Fruit fly (Drosophila melanogaster) whole organism, embryonic: ENCODE results near the gene Osi18.

Experiments
- ATbp ChIP-seq: fragments of 200-800 bp; sonication (Bioruptor generic); optimal IDR thresholded peaks from 2 replicates; lab custom pipeline; 2017; ENCODE audit warnings: missing biosample characterization, mild to moderate bottlenecking, missing genetic modification characterization, missing genetic modification reagents
- Abd-B ChIP-seq: fragments of 200-800 bp; sonication (Bioruptor generic); optimal IDR thresholded peaks from 2 replicates; lab custom pipeline; 2018; ENCODE audit warnings: missing biosample characterization, mild to moderate bottlenecking, missing genetic modification characterization, moderate library complexity
- Aef1 ChIP-seq: fragments of 200-800 bp; sonication (Bioruptor generic); IDR thresholded peaks from 3 replicates; pipeline ENCODE4 v1.3.6; 2022; ENCODE audit warnings: missing biosample characterization, missing genetic modification characterization
- Atf-2 ChIP-seq: fragments of 200-800 bp; sonication (Bioruptor generic); optimal IDR thresholded peaks from 2 replicates; lab custom pipeline; 2016; ENCODE audit warnings: missing biosample characterization, missing genetic modification characterization
- CG10543 ChIP-seq: fragments of 200-800 bp; sonication (Bioruptor generic); optimal IDR thresholded peaks from 3 replicates; lab custom pipeline; 2017; ENCODE audit warnings: missing biosample characterization, mild to moderate bottlenecking, missing genetic modification characterization, moderate library complexity
- CG10654 ChIP-seq: fragments of 200-800 bp; sonication (Bioruptor generic); optimal IDR thresholded peaks from 2 replicates; lab custom pipeline; 2016; ENCODE audit warnings: missing biosample characterization, missing genetic modification characterization
- CG11085 ChIP-seq: fragments of 200-800 bp; sonication (Bioruptor generic); IDR thresholded peaks from 2 replicates; pipeline ENCODE4 v1.3.6; 2022; ENCODE audit warnings: missing biosample characterization, missing genetic modification characterization
- CG12391 ChIP-seq: fragments of 200-800 bp; sonication (Bioruptor generic); optimal IDR thresholded peaks from 3 replicates; lab custom pipeline; 2018; ENCODE audit warnings: missing biosample characterization, mild to moderate bottlenecking, missing genetic modification characterization, moderate library complexity
- CG12659 ChIP-seq: fragments of 200-800 bp; sonication (Bioruptor generic); optimal IDR thresholded peaks from 3 replicates; lab custom pipeline; 2017; ENCODE audit warnings: mild to moderate bottlenecking, missing biosample characterization, missing genetic modification reagents, missing genetic modification characterization
- CG12942 ChIP-seq: fragments of 200-800 bp; sonication (Bioruptor generic); optimal IDR thresholded peaks from 3 replicates; lab custom pipeline; 2016; ENCODE audit warnings: missing biosample characterization, missing genetic modification characterization
- CG13287 ChIP-seq: fragments of 200-800 bp; sonication (Bioruptor generic); IDR thresholded peaks from 2 replicates; pipeline ENCODE4 v1.3.6; 2022; ENCODE audit warnings: missing biosample characterization, missing genetic modification characterization; ENCODE audit not compliant: partially characterized antibody
- CG13624 ChIP-seq: fragments of 200-800 bp; sonication (Bioruptor generic); optimal IDR thresholded peaks from 2 replicates; lab custom pipeline; 2016; ENCODE audit warnings: missing biosample characterization, missing genetic modification characterization
- CG14441 ChIP-seq: fragments of 200-800 bp; sonication (Bioruptor generic); IDR thresholded peaks from 2 replicates; pipeline ENCODE4 v1.3.6; 2022; ENCODE audit warnings: missing biosample characterization, missing genetic modification characterization
- CG14860 ChIP-seq: fragments of 200-800 bp; sonication (Bioruptor generic); IDR thresholded peaks from 3 replicates; pipeline ENCODE4 v1.3.6; 2022; ENCODE audit warnings: missing biosample characterization, missing genetic modification characterization; ENCODE audit not compliant: partially characterized antibody
- CG14965 ChIP-seq: fragments of 200-800 bp; sonication (Bioruptor generic); optimal IDR thresholded peaks from 2 replicates; lab custom pipeline; 2016; ENCODE audit warnings: missing biosample characterization, missing genetic modification characterization, borderline replicate concordance
- CG17385 ChIP-seq: fragments of 200-800 bp; sonication (Bioruptor generic); optimal IDR thresholded peaks from 3 replicates; lab custom pipeline; 2018; ENCODE audit warnings: missing biosample characterization, mild to moderate bottlenecking, missing genetic modification characterization
- CG17829 ChIP-seq: fragments of 200-800 bp; optimal IDR thresholded peaks from 2 replicates; lab custom pipeline; 2019; ENCODE audit warnings: missing biosample characterization, mild to moderate bottlenecking, missing genetic modification characterization, moderate library complexity
- CG1832 ChIP-seq: fragments of 200-800 bp; sonication (Bioruptor generic); optimal IDR thresholded peaks from 2 replicates; lab custom pipeline; 2017; ENCODE audit warnings: missing biosample characterization, mild to moderate bottlenecking, missing genetic modification characterization, inconsistent platforms
- CG2199 ChIP-seq: fragments of 200-800 bp; sonication (Bioruptor generic); IDR thresholded peaks from 3 replicates; pipeline ENCODE4 v1.3.6; 2022; ENCODE audit warnings: missing biosample characterization, missing genetic modification characterization
- CG32767 ChIP-seq: fragments of 200-800 bp; sonication (Bioruptor generic); IDR thresholded peaks from 2 replicates; pipeline ENCODE4 v1.3.6; 2022; ENCODE audit warnings: missing biosample characterization, missing genetic modification characterization
- CG33557 ChIP-seq: fragments of 200-800 bp; sonication (Bioruptor generic); optimal IDR thresholded peaks from 2 replicates; lab custom pipeline; 2019; ENCODE audit warnings: missing biosample characterization, mild to moderate bottlenecking, missing genetic modification characterization, moderate library complexity
- CG3726 ChIP-seq: fragments of 200-800 bp; sonication (Bioruptor generic); IDR thresholded peaks from 3 replicates; pipeline ENCODE4, ENCODE4 v1.3.6; 2022; ENCODE audit warnings: missing biosample characterization, missing genetic modification characterization
- CG3847 ChIP-seq: fragments of 200-800 bp; sonication (Bioruptor generic); IDR thresholded peaks from 2 replicates; pipeline ENCODE4 v1.3.6; 2022; ENCODE audit warnings: missing biosample characterization, missing genetic modification characterization
- CG4404 ChIP-seq: fragments of 200-800 bp; sonication (Bioruptor generic); IDR thresholded peaks from 2 replicates; pipeline ENCODE4 v1.3.6; 2022; ENCODE audit warnings: missing biosample characterization, missing genetic modification characterization
- CG6254 ChIP-seq: fragments of 200-800 bp; sonication (Bioruptor generic); optimal IDR thresholded peaks from 3 replicates; lab custom pipeline; 2017; ENCODE audit warnings: mild to moderate bottlenecking, missing biosample characterization, missing genetic modification reagents, missing genetic modification characterization
- CG6654 ChIP-seq: fragments of 200-800 bp; sonication (Bioruptor generic); optimal IDR thresholded peaks from 2 replicates; lab custom pipeline; 2017; ENCODE audit warnings: missing biosample characterization, mild to moderate bottlenecking, missing genetic modification characterization
- CG6813 ChIP-seq: fragments of 200-800 bp; sonication (Bioruptor generic); optimal IDR thresholded peaks from 2 replicates; lab custom pipeline; 2017; ENCODE audit warnings: missing biosample characterization, missing genetic modification characterization, mild to moderate bottlenecking, moderate library complexity, missing genetic modification reagents
- CG7372 ChIP-seq: fragments of 200-800 bp; sonication (Bioruptor generic); IDR thresholded peaks from 2 replicates; pipeline ENCODE4 v1.3.6; 2022; ENCODE audit warnings: missing biosample characterization, missing genetic modification characterization
- CG9876 ChIP-seq: fragments of 200-800 bp; sonication (Bioruptor generic); optimal IDR thresholded peaks from 2 replicates; lab custom pipeline; 2016; ENCODE audit warnings: missing biosample characterization, missing genetic modification characterization
- CTCF ChIP-seq: fragments of 200-800 bp; sonication (Bioruptor generic); optimal IDR thresholded peaks from 2 replicates; lab custom pipeline; 2017; ENCODE audit warnings: missing biosample characterization, mild to moderate bottlenecking, missing genetic modification characterization, moderate library complexity
- Chrac-16 ChIP-seq: fragments of 200-800 bp; sonication (Bioruptor generic); optimal IDR thresholded peaks from 3 replicates; lab custom pipeline; 2016; ENCODE audit warnings: missing biosample characterization, missing genetic modification characterization
- CkIIα-i1 ChIP-seq: fragments of 200-800 bp; sonication (Bioruptor generic); IDR thresholded peaks from 2 replicates; pipeline ENCODE4 v1.3.6; 2022; ENCODE audit warnings: missing biosample characterization, missing genetic modification characterization
- D ChIP-seq, 2 experiments: fragments of 200-800 bp in 1 of 2; fragments of >200 bp in 1 of 2; sonication (Bioruptor generic) in 1 of 2; optimal IDR thresholded peaks; 2 replicates in 1 of 2; 3 replicates in 1 of 2; lab custom pipeline; 2017; ENCODE audit warnings: mild to moderate bottlenecking in 1 of 2, missing biosample characterization in 1 of 2, missing genetic modification characterization in 1 of 2, missing genetic modification reagents in 1 of 2
- Gsc ChIP-seq: fragments of 200-800 bp; sonication (Bioruptor generic); IDR thresholded peaks from 2 replicates; pipeline ENCODE4 v1.3.6; 2022; ENCODE audit warnings: missing biosample characterization, missing genetic modification characterization
- HLH4C ChIP-seq: fragments of 200-800 bp; sonication (Bioruptor generic); IDR thresholded peaks from 3 replicates; pipeline ENCODE4 v1.3.6; 2022; ENCODE audit warnings: missing biosample characterization, missing genetic modification characterization; ENCODE audit not compliant: partially characterized antibody
- Kr ChIP-seq: fragments of 200-800 bp; sonication (Bioruptor generic); optimal IDR thresholded peaks from 2 replicates; lab custom pipeline; 2017; ENCODE audit warnings: missing biosample characterization, mild to moderate bottlenecking, missing genetic modification characterization
- Ravus ChIP-seq: fragments of 200-800 bp; sonication (Bioruptor generic); IDR thresholded peaks from 2 replicates; pipeline ENCODE4 v1.3.6; 2022; ENCODE audit warnings: missing biosample characterization, missing genetic modification characterization
- Trl ChIP-seq, 3 experiments: fragments of >200 bp in 2 of 3; fragments of 200-800 bp in 1 of 3; sonication (Bioruptor generic) in 1 of 3; optimal IDR thresholded peaks; 2 replicates in 1 of 3; 3 replicates in 2 of 3; lab custom pipeline; 2016 to 2017; ENCODE audit warnings: missing biosample characterization in 1 of 3, missing genetic modification characterization in 1 of 3
- ara ChIP-seq: fragments of 200-800 bp; sonication (Bioruptor generic); IDR thresholded peaks from 2 replicates; pipeline ENCODE4 v1.3.6; 2022; ENCODE audit warnings: missing biosample characterization, missing genetic modification characterization
- bab2 ChIP-seq: fragments of 200-800 bp; sonication (Bioruptor generic); optimal IDR thresholded peaks from 2 replicates; lab custom pipeline; 2016; ENCODE audit warnings: missing biosample characterization, missing genetic modification characterization
- fd102C ChIP-seq: fragments of 200-800 bp; sonication (Bioruptor generic); optimal IDR thresholded peaks from 2 replicates; lab custom pipeline; 2018; ENCODE audit warnings: missing biosample characterization, mild to moderate bottlenecking, missing genetic modification characterization, moderate library complexity
- ken ChIP-seq: fragments of 200-800 bp; sonication (Bioruptor generic); IDR thresholded peaks from 3 replicates; pipeline ENCODE4 v1.3.6; 2022; ENCODE audit warnings: missing biosample characterization, missing genetic modification characterization
- lbe ChIP-seq: fragments of 200-800 bp; sonication (Bioruptor generic); optimal IDR thresholded peaks from 2 replicates; lab custom pipeline; 2016; ENCODE audit warnings: missing biosample characterization, mild to moderate bottlenecking, missing genetic modification characterization
- pnt ChIP-seq: fragments of 200-800 bp; sonication (Bioruptor generic); optimal IDR thresholded peaks from 3 replicates; lab custom pipeline; 2016; ENCODE audit warnings: missing biosample characterization, missing genetic modification characterization
- pros ChIP-seq: fragments of 200-800 bp; sonication (Bioruptor generic); optimal IDR thresholded peaks from 3 replicates; lab custom pipeline; 2019; ENCODE audit warnings: missing biosample characterization, mild to moderate bottlenecking, missing genetic modification characterization, moderate library complexity
- sens-2 ChIP-seq: fragments of 200-800 bp; sonication (Bioruptor generic); IDR thresholded peaks from 2 replicates; pipeline ENCODE4 v1.3.6; 2022; ENCODE audit warnings: missing biosample characterization, missing genetic modification characterization
- slou ChIP-seq: fragments of 200-800 bp; sonication (Bioruptor generic); optimal IDR thresholded peaks from 3 replicates; lab custom pipeline; 2016; ENCODE audit warnings: missing biosample characterization, missing genetic modification characterization
- sna ChIP-seq: fragments of 200-800 bp; sonication (Bioruptor generic); IDR thresholded peaks from 2 replicates; pipeline ENCODE4 v1.3.6; 2022; ENCODE audit warnings: missing biosample characterization, missing genetic modification characterization; ENCODE audit not compliant: partially characterized antibody
- ssp ChIP-seq: fragments of 200-800 bp; sonication (Bioruptor generic); IDR thresholded peaks from 2 replicates; pipeline ENCODE4 v1.3.6; 2022; ENCODE audit warnings: missing biosample characterization, missing genetic modification characterization
- wor ChIP-seq: fragments of 200-800 bp; sonication (Bioruptor generic); IDR thresholded peaks from 2 replicates; pipeline ENCODE4 v1.3.6; 2022; ENCODE audit warnings: missing biosample characterization, missing genetic modification characterization

Osi18 gene

dm6 chr3R:6352893-6353623, 23.0 kb downstream of the Osi18 start (continued):
- no peak for TF ChIP-seq CG7372 (GFP tag; lab: Robert Waterston, UW)
- no peak for TF ChIP-seq CG3726 (GFP tag; lab: Robert Waterston, UW)
- TF ChIP-seq CG17385 (GFP tag; lab: Kevin White, UChicago), result peak; percentile 7
- TF ChIP-seq CG11085 (GFP tag; lab: Robert Waterston, UW), result no peak
- TF ChIP-seq sens-2 (GFP tag; lab: Robert Waterston, UW), result no peak
- TF ChIP-seq Gsc (GFP tag; lab: Robert Waterston, UW), result no peak
- TF ChIP-seq CG12391 (tag; lab: Kevin White, UChicago), result peak; percentile 50
- TF ChIP-seq CG3847 (GFP tag; lab: Robert Waterston, UW), result no peak
- no peak for TF ChIP-seq CG6813 (GFP tag; lab: Kevin White, UChicago)
- no peak for TF ChIP-seq CG10654 (GFP tag; lab: Kevin White, UChicago)
- TF ChIP-seq Aef1 (GFP tag; lab: Robert Waterston, UW), result no peak
- TF ChIP-seq CG10543 (GFP tag; lab: Kevin White, UChicago), result no peak
- TF ChIP-seq bab2, result no peak
- TF ChIP-seq Trl (optimal IDR thresholded peaks at IDR 0.05; lab: Kevin White, UChicago), result peak in 1 of 2 experiments; percentile 37
- no peak for TF ChIP-seq Trl (GFP tag; optimal IDR thresholded peaks at IDR 0.05; lab: Kevin White, UChicago)
- no peak for TF ChIP-seq sna (GFP tag; lab: Robert Waterston, UW)
- TF ChIP-seq Kr (GFP tag; lab: Kevin White, UChicago), result no peak
- TF ChIP-seq CG14860 (GFP tag; lab: Robert Waterston, UW), result no peak
- TF ChIP-seq CG9876 (GFP tag; lab: Kevin White, UChicago), result no peak
- TF ChIP-seq CG13624 (GFP tag; lab: Kevin White, UChicago), result no peak
- no peak for TF ChIP-seq HLH4C (GFP tag; lab: Robert Waterston, UW)
- no peak for TF ChIP-seq Ravus (GFP tag; lab: Robert Waterston, UW)
- no peak for TF ChIP-seq CG2199 (GFP tag; lab: Robert Waterston, UW)
- peak; percentile 45 for TF ChIP-seq pros
- TF ChIP-seq CkIIα-i1 (GFP tag; lab: Robert Waterston, UW), result no peak
- no peak for TF ChIP-seq CG6254 (GFP tag; lab: Kevin White, UChicago)
- no peak for TF ChIP-seq CG1832
- TF ChIP-seq ara (GFP tag; lab: Robert Waterston, UW), result no peak
- no peak for TF ChIP-seq Abd-B (GFP tag; lab: Kevin White, UChicago)
- TF ChIP-seq CG13287, result no peak
- TF ChIP-seq CTCF (GFP tag; lab: Kevin White, UChicago), result no peak
- TF ChIP-seq pnt (GFP tag; lab: Kevin White, UChicago), result no peak
- no peak for TF ChIP-seq lbe
- peak; percentile 21 for TF ChIP-seq ATbp (GFP tag; lab: Kevin White, UChicago)
- TF ChIP-seq CG6654 (GFP tag; lab: Kevin White, UChicago), result peak; percentile 41
- TF ChIP-seq CG14965, result no peak
- no peak for TF ChIP-seq CG12659
- TF ChIP-seq wor (GFP tag; lab: Robert Waterston, UW), result no peak
- TF ChIP-seq ssp (GFP tag; lab: Robert Waterston, UW), result no peak
- TF ChIP-seq CG17829, result peak; percentile 29
- TF ChIP-seq Chrac-16 (GFP tag; lab: Kevin White, UChicago), result no peak
- TF ChIP-seq CG12942, result no peak
- TF ChIP-seq ken, result no peak
- no peak for TF ChIP-seq fd102C (GFP tag; lab: Kevin White, UChicago)
- no peak for TF ChIP-seq slou (GFP tag; lab: Kevin White, UChicago)
- TF ChIP-seq CG33557 (GFP tag; lab: Kevin White, UChicago), result no peak
- TF ChIP-seq CG14441, result no peak
- TF ChIP-seq CG32767 (GFP tag; lab: Robert Waterston, UW), result no peak
- TF ChIP-seq Atf-2 (GFP tag; lab: Kevin White, UChicago), result no peak
- no peak for TF ChIP-seq D (optimal IDR thresholded peaks at IDR 0.05; lab: Kevin White, UChicago)
- peak; percentile 58 for TF ChIP-seq D (GFP tag; optimal IDR thresholded peaks at IDR 0.05; lab: Kevin White, UChicago)
- no peak for TF ChIP-seq CG4404 (GFP tag; lab: Robert Waterston, UW)
